Worm (Caenorhabditis elegans): ENCODE results near the gene fbxc-42.
"Not testable (repeated sequence)": the region's sequence is repeated elsewhere in the genome, so short reads cannot be mapped to it uniquely, and the experiment has no call there.

- not testable (repeated sequence) for TF ChIP-seq flt-1 (GFP tag; IDR thresholded peaks at IDR 0.05); ztf-29 (GFP tag; IDR thresholded peaks at IDR 0.05); med-1 (GFP tag; optimal IDR thresholded peaks at IDR 0.05; ENCODE audit: insufficient read depth); ref-1 (GFP tag; conservative IDR thresholded peaks at IDR 0.05); klf-2 (GFP tag; conservative IDR thresholded peaks at IDR 0.05)
These were observed 23.3 kb upstream of the fbxc-42 start, which contains the start of gene C32B5.6 for ce11 chrII:968106-968505.

All from whole organism, midembryonic.